Fruit fly (Drosophila melanogaster) whole organism, embryonic: ENCODE data around the gene RpS9.

ENCODE experiments used
- Bgb ChIP-seq: fragments of 200-800 bp; sonication (Bioruptor generic); IDR thresholded peaks from 2 replicates; pipeline ENCODE4 v1.3.6; 2022; ENCODE audit warnings: missing biosample characterization, missing genetic modification characterization; ENCODE audit not compliant: partially characterized antibody
- CG10267 ChIP-seq: fragments of 200-800 bp; sonication (Bioruptor generic); optimal IDR thresholded peaks from 2 replicates; lab custom pipeline; 2018; ENCODE audit warnings: missing biosample characterization, mild to moderate bottlenecking, missing genetic modification characterization, moderate library complexity
- CG10462 ChIP-seq: fragments of 200-800 bp; sonication (Bioruptor generic); optimal IDR thresholded peaks from 2 replicates; lab custom pipeline; 2016; ENCODE audit warnings: missing biosample characterization, missing genetic modification characterization
- CG10654 ChIP-seq: fragments of 200-800 bp; sonication (Bioruptor generic); optimal IDR thresholded peaks from 2 replicates; lab custom pipeline; 2016; ENCODE audit warnings: missing biosample characterization, missing genetic modification characterization
- CG11723 ChIP-seq: fragments of 200-800 bp; sonication (Bioruptor generic); optimal IDR thresholded peaks from 2 replicates; lab custom pipeline; 2017; ENCODE audit warnings: missing biosample characterization, mild to moderate bottlenecking, missing genetic modification characterization
- CG12659 ChIP-seq: fragments of 200-800 bp; sonication (Bioruptor generic); optimal IDR thresholded peaks from 3 replicates; lab custom pipeline; 2017; ENCODE audit warnings: mild to moderate bottlenecking, missing biosample characterization, missing genetic modification reagents, missing genetic modification characterization
- CG13894 ChIP-seq: fragments of 200-800 bp; sonication (Bioruptor generic); optimal IDR thresholded peaks from 3 replicates; lab custom pipeline; 2018; ENCODE audit warnings: missing biosample characterization, mild to moderate bottlenecking, missing genetic modification characterization, moderate library complexity
- CG15269 ChIP-seq: fragments of 200-800 bp; sonication (Bioruptor generic); optimal IDR thresholded peaks from 2 replicates; lab custom pipeline; 2018; ENCODE audit warnings: missing biosample characterization, mild to moderate bottlenecking, missing genetic modification characterization, moderate library complexity
- CG15514 ChIP-seq: fragments of 200-800 bp; sonication (Bioruptor generic); optimal IDR thresholded peaks from 3 replicates; lab custom pipeline; 2017; ENCODE audit warnings: missing biosample characterization, missing genetic modification characterization, mild to moderate bottlenecking, moderate library complexity, missing genetic modification reagents
- CG15696 ChIP-seq: fragments of 200-800 bp; sonication (Bioruptor generic); optimal IDR thresholded peaks from 2 replicates; lab custom pipeline; 2019; ENCODE audit warnings: missing biosample characterization, mild to moderate bottlenecking, missing genetic modification characterization, moderate library complexity
- CG17186 ChIP-seq: fragments of 200-800 bp; sonication (Bioruptor generic); optimal IDR thresholded peaks from 3 replicates; lab custom pipeline; 2017; ENCODE audit warnings: missing biosample characterization, missing genetic modification reagents, missing genetic modification characterization
- CG17359 ChIP-seq: fragments of 200-800 bp; sonication (Bioruptor generic); optimal IDR thresholded peaks from 3 replicates; lab custom pipeline; 2018; ENCODE audit warnings: missing biosample characterization, mild to moderate bottlenecking, missing genetic modification characterization, moderate library complexity
- CG2889 ChIP-seq: fragments of 200-800 bp; sonication (Bioruptor generic); IDR thresholded peaks from 3 replicates; pipeline ENCODE4 v1.3.6; 2022; ENCODE audit warnings: missing biosample characterization, missing genetic modification characterization
- CG30020 ChIP-seq: fragments of 200-800 bp; optimal IDR thresholded peaks from 2 replicates; lab custom pipeline; 2019; ENCODE audit warnings: missing biosample characterization, mild to moderate bottlenecking, missing genetic modification characterization, moderate library complexity
- CG3065 ChIP-seq: fragments of 200-800 bp; sonication (Bioruptor generic); optimal IDR thresholded peaks from 2 replicates; lab custom pipeline; 2016; ENCODE audit warnings: missing biosample characterization, missing genetic modification characterization
- CG32772 ChIP-seq: fragments of 200-800 bp; sonication (Bioruptor generic); IDR thresholded peaks from 2 replicates; pipeline ENCODE4 v1.3.6; 2022; ENCODE audit warnings: missing biosample characterization, missing genetic modification characterization
- CG3281 ChIP-seq: fragments of 200-800 bp; sonication (Bioruptor generic); optimal IDR thresholded peaks from 3 replicates; lab custom pipeline; 2017; ENCODE audit warnings: missing biosample characterization, mild to moderate bottlenecking, missing genetic modification characterization
- CG3407 ChIP-seq: fragments of 200-800 bp; sonication (Bioruptor generic); optimal IDR thresholded peaks from 2 replicates; lab custom pipeline; 2018; ENCODE audit warnings: missing biosample characterization, mild to moderate bottlenecking, missing genetic modification characterization
- CG6791 ChIP-seq: fragments of 200-800 bp; sonication (Bioruptor generic); IDR thresholded peaks from 3 replicates; pipeline ENCODE4 v1.3.6; 2022; ENCODE audit warnings: missing biosample characterization, missing genetic modification characterization; ENCODE audit not compliant: partially characterized antibody
- CG7556 ChIP-seq: fragments of 200-800 bp; sonication (Bioruptor generic); optimal IDR thresholded peaks from 2 replicates; lab custom pipeline; 2017; ENCODE audit warnings: missing biosample characterization, mild to moderate bottlenecking, missing genetic modification characterization
- CG9609 ChIP-seq: fragments of 200-800 bp; sonication (Bioruptor generic); optimal IDR thresholded peaks from 3 replicates; lab custom pipeline; 2016; ENCODE audit warnings: missing biosample characterization, missing genetic modification characterization
- D ChIP-seq, 2 experiments: fragments of 200-800 bp in 1 of 2; fragments of >200 bp in 1 of 2; sonication (Bioruptor generic) in 1 of 2; optimal IDR thresholded peaks; 2 replicates in 1 of 2; 3 replicates in 1 of 2; lab custom pipeline; 2017; ENCODE audit warnings: mild to moderate bottlenecking in 1 of 2, missing biosample characterization in 1 of 2, missing genetic modification characterization in 1 of 2, missing genetic modification reagents in 1 of 2
- Deaf1 ChIP-seq: fragments of 200-800 bp; optimal IDR thresholded peaks from 3 replicates; lab custom pipeline; 2019; ENCODE audit warnings: missing biosample characterization, mild to moderate bottlenecking, missing genetic modification characterization, moderate library complexity
- Doc3 ChIP-seq: fragments of 200-800 bp; sonication (Bioruptor generic); IDR thresholded peaks from 3 replicates; pipeline ENCODE4 v1.3.6; 2022; ENCODE audit warnings: missing biosample characterization, missing genetic modification characterization; ENCODE audit not compliant: partially characterized antibody
- Dp ChIP-seq: fragments of 200-800 bp; sonication (Bioruptor generic); optimal IDR thresholded peaks from 2 replicates; lab custom pipeline; 2018; ENCODE audit warnings: missing biosample characterization, mild to moderate bottlenecking, missing genetic modification characterization, moderate library complexity
- Ets65A ChIP-seq: fragments of 200-800 bp; sonication (Bioruptor generic); peaks from one replicate; lab custom pipeline; 2016; ENCODE audit warnings: missing biosample characterization, missing genetic modification characterization
- Hmr ChIP-seq: fragments of 200-800 bp; sonication (Bioruptor generic); optimal IDR thresholded peaks from 3 replicates; lab custom pipeline; 2017; ENCODE audit warnings: mild to moderate bottlenecking, missing biosample characterization, missing genetic modification reagents, missing genetic modification characterization
- Kr ChIP-seq: fragments of 200-800 bp; sonication (Bioruptor generic); optimal IDR thresholded peaks from 2 replicates; lab custom pipeline; 2017; ENCODE audit warnings: missing biosample characterization, mild to moderate bottlenecking, missing genetic modification characterization
- Max ChIP-seq: fragments of 200-800 bp; sonication (Bioruptor generic); optimal IDR thresholded peaks from 2 replicates; lab custom pipeline; 2016; ENCODE audit warnings: missing biosample characterization, mild to moderate bottlenecking, missing genetic modification characterization
- Oli ChIP-seq: fragments of 200-800 bp; sonication (Bioruptor generic); optimal IDR thresholded peaks from 2 replicates; lab custom pipeline; 2018; ENCODE audit warnings: missing biosample characterization, mild to moderate bottlenecking, missing genetic modification characterization, moderate library complexity
- Sox100B ChIP-seq: fragments of 200-800 bp; sonication (Bioruptor generic); optimal IDR thresholded peaks from 3 replicates; lab custom pipeline; 2018; ENCODE audit warnings: missing biosample characterization, mild to moderate bottlenecking, missing genetic modification characterization
- abd-A ChIP-seq: fragments of 200-800 bp; sonication (Bioruptor generic); optimal IDR thresholded peaks from 3 replicates; lab custom pipeline; 2019; ENCODE audit warnings: missing biosample characterization, mild to moderate bottlenecking, missing genetic modification characterization, moderate library complexity
- caup ChIP-seq: fragments of 200-800 bp; sonication (Bioruptor generic); optimal IDR thresholded peaks from 3 replicates; lab custom pipeline; 2017; ENCODE audit warnings: missing biosample characterization, mild to moderate bottlenecking, missing genetic modification characterization, moderate library complexity; ENCODE audit not compliant: severe bottlenecking
- cg ChIP-seq: fragments of 200-800 bp; sonication (Bioruptor generic); optimal IDR thresholded peaks from 3 replicates; lab custom pipeline; 2019; ENCODE audit warnings: missing biosample characterization, mild to moderate bottlenecking, missing genetic modification characterization, moderate library complexity
- chinmo ChIP-seq: fragments of 200-800 bp; sonication (Bioruptor generic); IDR thresholded peaks from 4 replicates; pipeline ENCODE4 v1.3.6; 2022; ENCODE audit warnings: missing biosample characterization, missing genetic modification characterization; ENCODE audit not compliant: partially characterized antibody
- crol ChIP-seq: fragments of 200-800 bp; sonication (Bioruptor generic); IDR thresholded peaks from 2 replicates; pipeline ENCODE4 v1.3.6; 2022; ENCODE audit warnings: missing biosample characterization, missing genetic modification characterization
- dmrt99B ChIP-seq: fragments of 200-800 bp; sonication (Bioruptor generic); optimal IDR thresholded peaks from 2 replicates; lab custom pipeline; 2018; ENCODE audit warnings: missing biosample characterization, mild to moderate bottlenecking, missing genetic modification characterization, moderate library complexity
- emc ChIP-seq: fragments of 200-800 bp; sonication (Bioruptor generic); optimal IDR thresholded peaks from 2 replicates; lab custom pipeline; 2016; ENCODE audit warnings: missing biosample characterization, missing genetic modification characterization
- fd102C ChIP-seq: fragments of 200-800 bp; sonication (Bioruptor generic); optimal IDR thresholded peaks from 2 replicates; lab custom pipeline; 2018; ENCODE audit warnings: missing biosample characterization, mild to moderate bottlenecking, missing genetic modification characterization, moderate library complexity
- fd96Cb ChIP-seq: fragments of 200-800 bp; sonication (Bioruptor generic); optimal IDR thresholded peaks from 2 replicates; lab custom pipeline; 2018; ENCODE audit warnings: missing biosample characterization, mild to moderate bottlenecking, missing genetic modification characterization, moderate library complexity
- gce ChIP-seq: fragments of 200-800 bp; sonication (Bioruptor generic); IDR thresholded peaks from 3 replicates; pipeline ENCODE4 v1.3.6; 2022; ENCODE audit warnings: missing biosample characterization, missing genetic modification characterization
- hbn ChIP-seq: fragments of 200-800 bp; sonication (Bioruptor generic); IDR thresholded peaks from 2 replicates; pipeline ENCODE4 v1.3.6; 2022; ENCODE audit warnings: missing biosample characterization, missing genetic modification characterization; ENCODE audit not compliant: partially characterized antibody
- pho ChIP-seq: fragments of 200-800 bp; sonication (Bioruptor generic); optimal IDR thresholded peaks from 2 replicates; lab custom pipeline; 2016; ENCODE audit warnings: missing biosample characterization, missing genetic modification characterization
- repo ChIP-seq: fragments of 200-800 bp; sonication (Bioruptor generic); optimal IDR thresholded peaks from 2 replicates; lab custom pipeline; 2016; ENCODE audit warnings: missing biosample characterization, missing genetic modification characterization
- slbo ChIP-seq: fragments of 200-800 bp; sonication (Bioruptor generic); IDR thresholded peaks from 2 replicates; pipeline ENCODE4 v1.3.6; 2022; ENCODE audit warnings: missing biosample characterization, missing genetic modification characterization
- trh ChIP-seq: fragments of 200-800 bp; sonication (Bioruptor generic); optimal IDR thresholded peaks from 2 replicates; lab custom pipeline; 2016; ENCODE audit warnings: missing biosample characterization, missing genetic modification characterization
- usp ChIP-seq: fragments of >200 bp; optimal IDR thresholded peaks from 2 replicates; lab custom pipeline; 2017; ENCODE audit warnings: missing biosample characterization, missing genetic modification characterization

RpS9 gene

dm6 chr3L:9469079-9469478 lies 42.3 kb downstream of the RpS9 start:
- no peak for TF ChIP-seq CG30020 (tag; lab: Kevin White, UChicago)
- TF ChIP-seq Kr (GFP tag; lab: Kevin White, UChicago), result peak; percentile 32
- 0 out of 4 replicates have a peak, but pooled peaks have one; percentile 38 for TF ChIP-seq chinmo (GFP tag; lab: Robert Waterston, UW)
- TF ChIP-seq CG3407 (GFP tag; lab: Kevin White, UChicago), result no peak
- TF ChIP-seq abd-A (tag; lab: Kevin White, UChicago), result peak; percentile 83
- TF ChIP-seq pho (GFP tag; lab: Kevin White, UChicago), result no peak
- peak; percentile 19 for TF ChIP-seq CG13894
- TF ChIP-seq Deaf1 (tag; lab: Kevin White, UChicago), result peak; percentile 19
- TF ChIP-seq cg (GFP tag; lab: Kevin White, UChicago), result peak; percentile 59

- TF ChIP-seq CG10267 (tag; lab: Kevin White, UChicago) (peak; percentile 23), fd96Cb (tag; lab: Kevin White, UChicago) (peak; percentile 33), CG6791 (no peak), Bgb (GFP tag; lab: Robert Waterston, UW) (no peak), trh (GFP tag; lab: Kevin White, UChicago) (no peak), fd102C (GFP tag; lab: Kevin White, UChicago) (no peak), Dp (GFP tag; lab: Kevin White, UChicago) (no peak), caup (GFP tag; lab: Kevin White, UChicago) (peak; percentile 30), CG12659 (peak; percentile 17), CG9609 (GFP tag; lab: Kevin White, UChicago) (peak; percentile 11), CG7556 (GFP tag; lab: Kevin White, UChicago) (peak; percentile 56), crol (GFP tag; lab: Robert Waterston, UW) (no peak), CG3281 (GFP tag; lab: Kevin White, UChicago) (peak; percentile 51), CG17186 (GFP tag; lab: Kevin White, UChicago) (no peak), CG15696 (no peak), CG17359 (tag; lab: Kevin White, UChicago) (peak; percentile 16), Oli (tag; lab: Kevin White, UChicago) (peak; percentile 31), hbn (GFP tag; lab: Robert Waterston, UW) (no peak), Max (GFP tag; lab: Kevin White, UChicago) (peak; percentile 14), CG3065 (no peak), CG15514 (GFP tag; lab: Kevin White, UChicago) (peak; percentile 3), CG2889 (no peak), Ets65A (GFP tag; lab: Kevin White, UChicago) (peak; percentile 80), repo (GFP tag; lab: Kevin White, UChicago) (no peak), gce (GFP tag; lab: Robert Waterston, UW) (no peak), CG32772 (no peak), slbo (GFP tag; lab: Robert Waterston, UW) (peak; percentile 35), usp (GFP tag; lab: Kevin White, UChicago) (no peak), CG10654 (GFP tag; lab: Kevin White, UChicago) (no peak), CG11723 (GFP tag; lab: Kevin White, UChicago) (peak; percentile 31), Sox100B (peak; percentile 64), D (optimal IDR thresholded peaks at IDR 0.05; lab: Kevin White, UChicago) (no peak), D (GFP tag; optimal IDR thresholded peaks at IDR 0.05; lab: Kevin White, UChicago) (peak; percentile 34), dmrt99B (tag; lab: Kevin White, UChicago) (peak; percentile 55), Hmr (peak; percentile 32), CG10462 (GFP tag; lab: Kevin White, UChicago) (no peak), CG15269 (tag; lab: Kevin White, UChicago) (peak; percentile 30), Doc3 (GFP tag; lab: Robert Waterston, UW) (no peak), emc (GFP tag; lab: Kevin White, UChicago) (no peak)
Observed at dm6 chr3L:9468261-9468890, 43.0 kb downstream of the RpS9 start.
